Worm (Caenorhabditis elegans): ENCODE data around the gene C28C12.1.
A peak's percentile ranks its signal among the peaks of the same experiment; 100 is the strongest.

Gene C28C12.1

DNA sequence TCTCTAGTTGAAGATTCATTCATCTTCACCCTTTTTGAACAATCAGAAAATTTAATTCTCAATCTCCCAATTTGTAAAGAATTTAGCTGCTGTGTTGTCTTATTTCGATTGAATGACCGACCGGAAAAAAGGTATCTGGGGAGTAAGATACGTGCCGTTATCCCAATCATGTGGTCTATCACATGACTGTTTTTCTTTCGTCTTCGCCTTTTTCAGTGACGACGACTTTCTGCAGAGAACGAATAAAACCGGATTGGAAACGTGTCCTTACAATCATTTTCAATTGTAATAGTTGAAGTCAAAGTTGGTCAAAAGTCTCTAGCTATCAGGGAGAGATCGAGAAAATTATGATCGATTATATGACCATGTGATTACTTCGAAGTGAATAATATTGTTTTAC is 27.6 kb downstream of the C28C12.1 start:
- no peak for TF ChIP-seq ceh-63 (GFP tag; optimal IDR thresholded peaks at IDR 0.05)
- peak; percentile 72 for TF ChIP-seq xbp-1 (tag; optimal IDR thresholded peaks at IDR 0.05)
- TF ChIP-seq lin-35 (GFP tag; optimal IDR thresholded peaks at IDR 0.05), result peak in 1 of 2 experiments; percentile 72
- no peak for TF ChIP-seq ets-5 (GFP tag; IDR thresholded peaks at IDR 0.05)
- no peak for TF ChIP-seq nhr-12 (tag; optimal IDR thresholded peaks at IDR 0.05)
- peak; percentile 47 for TF ChIP-seq C16A3.4 (tag; optimal IDR thresholded peaks at IDR 0.05)
- no peak for TF ChIP-seq ztf-11 (tag; optimal IDR thresholded peaks at IDR 0.05)
- no peak for TF ChIP-seq unc-30 (tag; optimal IDR thresholded peaks at IDR 0.05)
- no peak for TF ChIP-seq fkh-4 (tag; optimal IDR thresholded peaks at IDR 0.05; ENCODE audit: borderline replicate concordance)
- peak; percentile 92 for TF ChIP-seq nhr-71 (tag; optimal IDR thresholded peaks at IDR 0.05)
- TF ChIP-seq nhr-237 (tag; optimal IDR thresholded peaks at IDR 0.05), result no peak
- TF ChIP-seq efl-3 (GFP tag; optimal IDR thresholded peaks at IDR 0.05), result no peak
- no peak for TF ChIP-seq nhr-76 (tag; optimal IDR thresholded peaks at IDR 0.05)
- peak in 1 of 2 experiments; percentile 76 for TF ChIP-seq mdl-1 (tag; optimal IDR thresholded peaks at IDR 0.05)
- no peak for TF ChIP-seq elt-2 (tag; optimal IDR thresholded peaks at IDR 0.05)
- TF ChIP-seq nhr-47 (tag; optimal IDR thresholded peaks at IDR 0.05), result peak; percentile 69
- TF ChIP-seq pqm-1 (tag; optimal IDR thresholded peaks at IDR 0.05), result no peak
- TF ChIP-seq sptf-1 (tag; optimal IDR thresholded peaks at IDR 0.05), result no peak
- TF ChIP-seq lin-13 (GFP tag; optimal IDR thresholded peaks at IDR 0.05), result peak; percentile 26
- no peak for TF ChIP-seq zip-4 (GFP tag; optimal IDR thresholded peaks at IDR 0.05)
- TF ChIP-seq jun-1 (tag; optimal IDR thresholded peaks at IDR 0.05), result peak; percentile 22
- TF ChIP-seq lin-15B (tag; optimal IDR thresholded peaks at IDR 0.05), result no peak
- no peak for TF ChIP-seq alr-1 (tag; optimal IDR thresholded peaks at IDR 0.05; ENCODE audit: borderline replicate concordance)
- TF ChIP-seq rnt-1 (tag; optimal IDR thresholded peaks at IDR 0.05), result no peak
- TF ChIP-seq mab-9 (GFP tag; IDR thresholded peaks at IDR 0.05), result no peak
- TF ChIP-seq Y116A8C.19 (tag; optimal IDR thresholded peaks at IDR 0.05; ENCODE audit: borderline replicate concordance), result no peak
- no peak for TF ChIP-seq fos-1 (tag; optimal IDR thresholded peaks at IDR 0.05)
- TF ChIP-seq fkh-8 (tag; optimal IDR thresholded peaks at IDR 0.05), result no peak
- TF ChIP-seq lir-3 (tag; optimal IDR thresholded peaks at IDR 0.05; ENCODE audit: poor library complexity), result peak; percentile 6
- peak in 1 of 2 experiments; percentile 27 for TF ChIP-seq efl-1 (optimal IDR thresholded peaks at IDR 0.05)
- TF ChIP-seq efl-1 (GFP tag; optimal IDR thresholded peaks at IDR 0.05 in 1 of 2), result peak in 1 of 2 experiments; percentile 94
- peak; percentile 3 for TF ChIP-seq aha-1 (tag; optimal IDR thresholded peaks at IDR 0.05)
- no peak for TF ChIP-seq hpl-2 (GFP tag; optimal IDR thresholded peaks at IDR 0.05)
- TF ChIP-seq nhr-20 (tag; optimal IDR thresholded peaks at IDR 0.05), result peak; percentile 92
- peak; percentile 77 for TF ChIP-seq mep-1 (tag; optimal IDR thresholded peaks at IDR 0.05)
- TF ChIP-seq snu-23 (GFP tag; optimal IDR thresholded peaks at IDR 0.05), result peak; percentile 73
- peak; percentile 95 for TF ChIP-seq grh-1 (GFP tag; IDR thresholded peaks at IDR 0.05)
- no peak for TF ChIP-seq ceh-90 (tag; optimal IDR thresholded peaks at IDR 0.05)
- peak; percentile 84 for TF ChIP-seq nhr-19 (GFP tag; conservative IDR thresholded peaks at IDR 0.05)
- peak; percentile 72 for TF ChIP-seq tbx-2 (tag; optimal IDR thresholded peaks at IDR 0.05)
- TF ChIP-seq swsn-7 (tag; optimal IDR thresholded peaks at IDR 0.05), result peak; percentile 46
- peak; percentile 84 for TF ChIP-seq nhr-90 (tag; optimal IDR thresholded peaks at IDR 0.05; ENCODE audit: poor library complexity)
- TF ChIP-seq elt-3 (tag; optimal IDR thresholded peaks at IDR 0.05), result peak in 5 of 6 experiments; percentile 25 to 99 (median 70)
- TF ChIP-seq dpl-1 (GFP tag; optimal IDR thresholded peaks at IDR 0.05), result peak in 2 of 3 experiments; percentile 33 to 46
- peak; percentile 82 for TF ChIP-seq lin-14 (GFP tag; optimal IDR thresholded peaks at IDR 0.05)
- TF ChIP-seq hlh-4 (tag; optimal IDR thresholded peaks at IDR 0.05), result no peak
- TF ChIP-seq nhr-85 (tag), result peak; percentile 99
- TF ChIP-seq lsy-2 (tag; optimal IDR thresholded peaks at IDR 0.05), result peak; percentile 40 to 74
- TF ChIP-seq mef-2 (tag; optimal IDR thresholded peaks at IDR 0.05), result no peak
- TF ChIP-seq unc-130 (tag; optimal IDR thresholded peaks at IDR 0.05), result peak; percentile 78
- no peak for TF ChIP-seq vab-15 (tag; optimal IDR thresholded peaks at IDR 0.05)
- peak; percentile 69 for TF ChIP-seq irx-1 (tag; optimal IDR thresholded peaks at IDR 0.05)
- TF ChIP-seq blmp-1 (tag; optimal IDR thresholded peaks at IDR 0.05), result peak; percentile 92
